Worm (Caenorhabditis elegans) whole organism, L4 larva: ENCODE measurements around the gene T04A11.1.

Experiments used
- R02D3.7 ChIP-seq: fragments of 150-350 bp; sonication (generic microtip); optimal IDR thresholded peaks from 3 replicates; lab custom pipeline; 2014; ENCODE audit warnings: missing biosample characterization, missing genetic modification characterization
- T26A8.4 ChIP-seq: fragments of 200-800 bp; sonication (Bioruptor generic); IDR thresholded peaks from 2 replicates; pipeline ENCODE4 v1.3.6; 2022; ENCODE audit warnings: missing genetic modification characterization, missing compliant biosample characterization
- Y105C5A.15 ChIP-seq: fragments of 200-800 bp; sonication (Bioruptor generic); IDR thresholded peaks from 2 replicates; pipeline ENCODE4 v1.3.6; 2022; ENCODE audit warnings: missing genetic modification characterization, missing compliant biosample characterization
- ZK546.5 ChIP-seq, 2 experiments: sonication (generic microtip); optimal IDR thresholded peaks; 2 replicates each; lab custom pipeline; 2017; ENCODE audit warnings: missing biosample characterization in 2 of 2, missing genetic modification characterization in 2 of 2
- aha-1 ChIP-seq: fragments of 150-350 bp; peaks from one replicate; lab custom pipeline; 2014; ENCODE audit warnings: missing biosample characterization, missing genetic modification characterization
- aly-2 ChIP-seq: sonication (generic microtip); optimal IDR thresholded peaks from 2 replicates; lab custom pipeline; 2018; ENCODE audit warnings: missing biosample characterization, missing genetic modification characterization
- arid-1 ChIP-seq: fragments of 200-800 bp; sonication (Bioruptor generic); conservative IDR thresholded peaks from 2 replicates; pipeline ENCODE4 v1.3.6; 2022; ENCODE audit warnings: missing genetic modification reagents, missing genetic modification characterization, missing compliant biosample characterization
- ceh-28 ChIP-seq: fragments of 150-350 bp; optimal IDR thresholded peaks from 2 replicates; lab custom pipeline; 2014; ENCODE audit warnings: missing biosample characterization, missing genetic modification reagents, missing genetic modification characterization
- ceh-44 ChIP-seq: fragments of 200-800 bp; sonication (Bioruptor generic); IDR thresholded peaks from 2 replicates; pipeline ENCODE4 v1.3.6; 2022; ENCODE audit warnings: missing genetic modification reagents, missing genetic modification characterization, missing compliant biosample characterization
- ceh-62 ChIP-seq: sonication (generic microtip); optimal IDR thresholded peaks from 2 replicates; lab custom pipeline; 2017; ENCODE audit warnings: missing biosample characterization, missing genetic modification characterization
- ceh-82 ChIP-seq: sonication (generic microtip); optimal IDR thresholded peaks from 2 replicates; lab custom pipeline; 2017; ENCODE audit warnings: missing biosample characterization, missing genetic modification characterization
- cey-2 ChIP-seq: sonication (generic microtip); optimal IDR thresholded peaks from 3 replicates; lab custom pipeline; 2017; ENCODE audit warnings: missing genetic modification characterization, mild to moderate bottlenecking, missing compliant biosample characterization, antibody characterized with exemption, borderline replicate concordance; ENCODE audit not compliant: insufficient read depth
- daf-16 ChIP-seq, 3 experiments: sonication (generic microtip); optimal IDR thresholded peaks; 2 replicates each; lab custom pipeline; 2016 to 2017; ENCODE audit warnings: missing genetic modification characterization in 3 of 3, missing genetic modification reagents in 3 of 3, mild to moderate bottlenecking in 2 of 3, missing compliant biosample characterization in 2 of 3, missing biosample characterization in 1 of 3, moderate library complexity in 1 of 3
- daf-19 ChIP-seq: fragments of 200-800 bp; sonication (Bioruptor generic); conservative IDR thresholded peaks from 2 replicates; pipeline ENCODE4 v1.3.6; 2022; ENCODE audit warnings: missing genetic modification characterization, missing compliant biosample characterization
- dmd-6 ChIP-seq: fragments of 200-800 bp; sonication (Bioruptor generic); IDR thresholded peaks from 2 replicates; pipeline ENCODE4 v1.3.6; 2022; ENCODE audit warnings: missing genetic modification reagents, missing genetic modification characterization, missing compliant biosample characterization
- dmd-9 ChIP-seq: fragments of 200-800 bp; sonication (Bioruptor generic); IDR thresholded peaks from 2 replicates; pipeline ENCODE4 v1.3.6; 2022; ENCODE audit warnings: missing genetic modification reagents, missing genetic modification characterization, missing compliant biosample characterization
- duxl-1 ChIP-seq: sonication (generic microtip); optimal IDR thresholded peaks from 2 replicates; lab custom pipeline; 2016; ENCODE audit warnings: mild to moderate bottlenecking, missing genetic modification characterization, moderate library complexity, missing compliant biosample characterization; ENCODE audit not compliant: poor library complexity
- egl-27 ChIP-seq: sonication (generic microtip); optimal IDR thresholded peaks from 3 replicates; lab custom pipeline; 2017; ENCODE audit warnings: missing biosample characterization, missing genetic modification reagents, missing genetic modification characterization
- fkh-10 ChIP-seq: fragments of 150-350 bp; optimal IDR thresholded peaks from 2 replicates; lab custom pipeline; 2014; ENCODE audit warnings: missing biosample characterization, missing genetic modification reagents, missing genetic modification characterization
- fos-1 ChIP-seq: fragments of 150-350 bp; optimal IDR thresholded peaks from 2 replicates; lab custom pipeline; 2014; ENCODE audit warnings: missing biosample characterization, missing genetic modification characterization
- gei-8 ChIP-seq: fragments of 200-800 bp; sonication (Bioruptor generic); optimal IDR thresholded peaks from 2 replicates; lab custom pipeline; 2018; ENCODE audit warnings: mild to moderate bottlenecking, missing genetic modification characterization, missing compliant biosample characterization
- hif-1 ChIP-seq, 2 experiments: sonication (generic microtip); optimal IDR thresholded peaks; 2 replicates each; lab custom pipeline; 2016 to 2017; ENCODE audit warnings: missing compliant biosample characterization in 2 of 2, missing genetic modification characterization in 2 of 2, missing genetic modification reagents in 2 of 2, missing genotype in 2 of 2, mild to moderate bottlenecking in 1 of 2
- hlh-11 ChIP-seq: fragments of 200-800 bp; sonication (Bioruptor generic); optimal IDR thresholded peaks from 2 replicates; lab custom pipeline; 2018; ENCODE audit warnings: mild to moderate bottlenecking, missing genetic modification characterization, missing compliant biosample characterization
- jun-1 ChIP-seq: fragments of 150-350 bp; optimal IDR thresholded peaks from 2 replicates; lab custom pipeline; 2014; ENCODE audit warnings: missing biosample characterization, missing genetic modification reagents, missing genetic modification characterization
- lim-7 ChIP-seq: fragments of 200-800 bp; sonication (Bioruptor generic); IDR thresholded peaks from 2 replicates; pipeline ENCODE4 v1.3.6; 2022; ENCODE audit warnings: missing genetic modification characterization, missing compliant biosample characterization
- lin-1 ChIP-seq: fragments of 200-800 bp; sonication (Bioruptor generic); IDR thresholded peaks from 2 replicates; pipeline ENCODE4 v1.3.6; 2022; ENCODE audit warnings: missing genetic modification reagents, missing genetic modification characterization, missing compliant biosample characterization
- lin-15B ChIP-seq: fragments of 150-350 bp; sonication (generic microtip); optimal IDR thresholded peaks from 3 replicates; lab custom pipeline; 2014; ENCODE audit warnings: missing biosample characterization, missing genetic modification characterization
- lin-38 ChIP-seq: fragments of 200-800 bp; sonication (Bioruptor generic); IDR thresholded peaks from 2 replicates; pipeline ENCODE4 v1.3.6; 2022; ENCODE audit warnings: missing genetic modification reagents, missing genetic modification characterization, missing compliant biosample characterization
- lir-3 ChIP-seq: sonication (generic microtip); optimal IDR thresholded peaks from 2 replicates; lab custom pipeline; 2016; ENCODE audit warnings: mild to moderate bottlenecking, missing genetic modification characterization, missing compliant biosample characterization
- madf-5 ChIP-seq, 2 experiments: fragments of 200-800 bp; sonication (Bioruptor generic); IDR thresholded peaks; 2 replicates each; pipeline ENCODE4 v1.3.6; 2022; ENCODE audit warnings: missing compliant biosample characterization in 2 of 2, missing genetic modification characterization in 2 of 2
- mes-2 ChIP-seq: sonication (generic microtip); optimal IDR thresholded peaks from 2 replicates; lab custom pipeline; 2016; ENCODE audit warnings: missing genotype, mild to moderate bottlenecking, missing genetic modification characterization, missing compliant biosample characterization; ENCODE audit not compliant: poor library complexity, severe bottlenecking
- nhr-25 ChIP-seq: sonication (generic microtip); optimal IDR thresholded peaks from 2 replicates; lab custom pipeline; 2017; ENCODE audit warnings: missing genetic modification characterization, mild to moderate bottlenecking, missing compliant biosample characterization, antibody characterized with exemption, moderate library complexity, borderline replicate concordance; ENCODE audit not compliant: insufficient read depth
- nhr-28 ChIP-seq: fragments of 150-350 bp; optimal IDR thresholded peaks from 2 replicates; lab custom pipeline; 2014; ENCODE audit warnings: missing biosample characterization, missing genetic modification characterization
- nhr-77 ChIP-seq: fragments of 150-350 bp; optimal IDR thresholded peaks from 2 replicates; lab custom pipeline; 2014; ENCODE audit warnings: missing biosample characterization, missing genetic modification characterization
- php-3 ChIP-seq: fragments of 200-800 bp; sonication (Bioruptor generic); IDR thresholded peaks from 2 replicates; pipeline ENCODE4 v1.3.6; 2022; ENCODE audit warnings: missing genetic modification reagents, missing genetic modification characterization, missing compliant biosample characterization
- pqm-1 ChIP-seq: sonication (generic microtip); optimal IDR thresholded peaks from 2 replicates; lab custom pipeline; 2017; ENCODE audit warnings: missing biosample characterization, missing genetic modification characterization
- snpc-4 ChIP-seq: fragments of 150-350 bp; optimal IDR thresholded peaks from 2 replicates; lab custom pipeline; 2014; ENCODE audit warnings: missing biosample characterization, missing genetic modification characterization
- spr-3 ChIP-seq: fragments of 200-800 bp; sonication (Bioruptor generic); optimal IDR thresholded peaks from 2 replicates; lab custom pipeline; 2018; ENCODE audit warnings: mild to moderate bottlenecking, missing genetic modification characterization, missing compliant biosample characterization
- zag-1 ChIP-seq: fragments of 150-350 bp; optimal IDR thresholded peaks from 2 replicates; lab custom pipeline; 2014; ENCODE audit warnings: missing biosample characterization, missing genetic modification characterization
- zip-11 ChIP-seq: fragments of 200-800 bp; sonication (Bioruptor generic); IDR thresholded peaks from 2 replicates; pipeline ENCODE4 v1.3.6; 2022; ENCODE audit warnings: missing genetic modification characterization, missing compliant biosample characterization
- ztf-7 ChIP-seq: fragments of 150-350 bp; optimal IDR thresholded peaks from 2 replicates; lab custom pipeline; 2014; ENCODE audit warnings: missing biosample characterization, missing genetic modification characterization

T04A11.1 gene

ce11 chrIV:12443936-12444335 is 32.9 kb downstream of the T04A11.1 start, which contains the start of gene C25G4.2:
Gene C25G4.2 (minus strand): TSS chrIV:12444035.
- TF ChIP-seq aha-1 (tag; lab: Kevin White, UChicago) (peak; percentile 96), php-3 (no peak)
- TF ChIP-seq, all 104 proteins: peak for 1

DNA sequence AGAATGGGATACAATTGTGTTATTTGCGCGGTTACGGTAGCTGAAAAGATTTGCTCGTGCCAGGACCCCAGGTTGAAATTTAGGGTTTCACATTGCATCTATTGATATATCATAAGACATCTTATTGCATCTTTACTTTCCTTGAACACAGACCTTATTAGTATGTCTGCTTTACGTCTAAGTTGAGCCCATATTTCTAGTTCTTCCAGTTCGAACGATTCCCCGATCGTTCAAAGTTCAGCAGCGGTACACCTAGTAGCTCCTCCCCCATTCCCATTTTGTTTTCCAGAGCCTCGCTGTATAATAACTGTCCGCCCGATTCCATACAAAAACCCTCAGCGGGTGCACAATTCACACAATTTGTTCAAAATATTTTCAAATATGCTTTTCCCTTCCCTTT is 35.1 kb downstream of the T04A11.1 start, which contains the start of gene C25G4.17:
C25G4.17 (plus strand) TSS at position 301 of the 400 bp plus-strand sequence.
- TF ChIP-seq arid-1 (no peak), duxl-1 (tag; lab: Kevin White, UChicago) (no peak), ceh-62 (tag; lab: Kevin White, UChicago) (no peak), zag-1 (tag; lab: Kevin White, UChicago) (no peak), mes-2 (no peak), hif-1 (tag; optimal IDR thresholded peaks at IDR 0.05; lab: Kevin White, UChicago) (no peak), dmd-6 (GFP tag; lab: Robert Waterston, UW) (no peak), dmd-9 (GFP tag; lab: Robert Waterston, UW) (no peak), gei-8 (GFP tag; lab: Kevin White, UChicago) (no peak), ceh-44 (GFP tag; lab: Robert Waterston, UW) (no peak), lin-38 (GFP tag; lab: Robert Waterston, UW) (no peak), ceh-82 (tag; lab: Kevin White, UChicago) (no peak), spr-3 (GFP tag; lab: Kevin White, UChicago) (no peak), ztf-7 (tag; lab: Kevin White, UChicago) (no peak), fos-1 (tag; lab: Kevin White, UChicago) (no peak), Y105C5A.15 (GFP tag; lab: Robert Waterston, UW) (no peak), lir-3 (tag; lab: Kevin White, UChicago) (no peak)

DNA sequence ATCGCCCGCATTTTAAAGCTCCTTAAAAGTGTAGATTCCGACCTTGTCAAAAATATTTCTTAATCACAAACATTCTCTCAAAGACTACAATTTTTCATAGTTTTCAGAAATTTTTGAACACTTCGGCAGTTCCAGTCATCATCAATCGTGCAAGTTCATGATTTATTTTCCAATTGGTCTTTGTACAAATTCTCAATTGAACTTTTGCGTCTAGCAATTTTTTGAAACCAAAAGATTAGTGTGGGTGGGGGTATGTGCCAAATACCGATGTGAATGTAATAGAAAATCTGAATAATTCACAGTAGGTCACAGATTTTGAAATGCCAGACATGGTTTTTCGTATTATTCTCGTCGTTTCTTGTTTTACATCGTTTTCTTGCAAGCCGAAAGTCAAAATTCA is 38.5 kb downstream of the T04A11.1 start, which contains the start of gene clec-185:
clec-185 (plus strand) TSS at position 301 of the 400 bp plus-strand sequence.
- TF ChIP-seq R02D3.7 (tag; lab: Kevin White, UChicago) (no peak), nhr-25 (tag; lab: Kevin White, UChicago) (no peak), ceh-82 (tag; lab: Kevin White, UChicago) (no peak), zip-11 (GFP tag; lab: Robert Waterston, UW) (no peak), spr-3 (GFP tag; lab: Kevin White, UChicago) (no peak), cey-2 (no peak), fkh-10 (GFP tag; lab: Kevin White, UChicago) (no peak), snpc-4 (tag; lab: Kevin White, UChicago) (no peak), nhr-28 (tag; lab: Kevin White, UChicago) (no peak), php-3 (no peak)

DNA sequence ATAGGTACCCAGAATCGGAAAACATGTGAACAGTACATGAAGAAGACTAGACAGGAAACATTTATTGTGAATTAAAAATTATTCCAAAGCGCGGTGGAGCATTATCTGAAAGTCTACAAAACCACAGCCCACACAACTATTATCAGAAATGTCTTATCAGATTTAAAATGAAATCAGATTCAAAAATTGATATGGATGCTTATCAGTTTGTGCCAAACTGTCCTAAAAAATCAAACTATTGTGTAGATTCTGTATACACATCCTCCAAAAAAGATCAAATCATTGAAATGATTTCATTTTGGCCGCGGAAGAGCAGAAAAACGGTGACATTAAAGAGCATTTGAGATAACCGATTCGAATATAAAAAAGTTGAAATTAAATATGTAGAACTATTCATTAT is 41.4 kb downstream of the T04A11.1 start, which contains the start of gene irg-4:
irg-4 (plus strand) TSS at position 392 of the 400 bp plus-strand sequence.
- TF ChIP-seq lim-7 (GFP tag; lab: Robert Waterston, UW) (no peak), jun-1 (tag; lab: Kevin White, UChicago) (no peak), cey-2 (no peak), ceh-28 (tag; lab: Kevin White, UChicago) (no peak), madf-5 (GFP tag; IDR thresholded peaks at IDR 0.05; lab: Robert Waterston, UW) (no peak), php-3 (0 out of 2 replicates have a peak, but pooled peaks have one; percentile 27), nhr-77 (tag; lab: Kevin White, UChicago) (peak; percentile 19), aly-2 (tag; lab: Kevin White, UChicago) (no peak), hlh-11 (tag; lab: Kevin White, UChicago) (peak; percentile 42), egl-27 (tag; lab: Kevin White, UChicago) (no peak), snpc-4 (tag; lab: Kevin White, UChicago) (no peak), T26A8.4 (GFP tag; lab: Robert Waterston, UW) (no peak), lin-15B (tag; lab: Kevin White, UChicago) (no peak), lin-1 (GFP tag; lab: Robert Waterston, UW) (0 out of 2 replicates have a peak, but pooled peaks have one; percentile 19), daf-19 (GFP tag; lab: Robert Waterston, UW) (no peak), nhr-28 (tag; lab: Kevin White, UChicago) (peak; percentile 81), pqm-1 (tag; lab: Kevin White, UChicago) (peak; percentile 93), ceh-82 (tag; lab: Kevin White, UChicago) (no peak), ZK546.5 (tag; optimal IDR thresholded peaks at IDR 0.05; lab: Kevin White, UChicago) (no peak), daf-16 (GFP tag; optimal IDR thresholded peaks at IDR 0.05; lab: Kevin White, UChicago) (no peak), daf-16 (tag; optimal IDR thresholded peaks at IDR 0.05; lab: Kevin White, UChicago) (peak; percentile 55)
